Worm (Caenorhabditis elegans) whole organism, midembryonic: ENCODE data around the gene Y19D2B.2.

Experiments
- flt-1 ChIP-seq: fragments of 200-800 bp; sonication (Bioruptor generic); IDR thresholded peaks from 2 replicates; pipeline ENCODE4 v1.3.6; 2022; ENCODE audit warnings: missing genetic modification characterization, missing compliant biosample characterization
- ztf-23 ChIP-seq: fragments of 200-800 bp; sonication (Bioruptor generic); IDR thresholded peaks from 2 replicates; pipeline ENCODE4 v1.3.6; 2022; ENCODE audit warnings: missing genetic modification reagents, missing genetic modification characterization, missing compliant biosample characterization

- TF ChIP-seq flt-1 (no peak), ztf-23 (GFP tag; lab: Robert Waterston, UW) (no peak)
These were observed 21.4 kb downstream of the Y19D2B.2 start for ce11 chrII:10945446-10945845.
